Worm (Caenorhabditis elegans): ENCODE results near the gene R02D5.1.
A peak's percentile ranks its signal among the peaks of the same experiment; 100 is the strongest.

R02D5.1 gene

ce11 chrV:14495493-14495892 lies 12.6 kb upstream of the R02D5.1 start:
- TF ChIP-seq ceh-30 (tag; optimal IDR thresholded peaks at IDR 0.05) (no peak), hlh-8 (tag; optimal IDR thresholded peaks at IDR 0.05) (no peak), lim-6 (tag; optimal IDR thresholded peaks at IDR 0.05) (no peak), syd-9 (tag; optimal IDR thresholded peaks at IDR 0.05) (no peak), nfya-1 (tag; optimal IDR thresholded peaks at IDR 0.05) (no peak), fkh-10 (GFP tag; optimal IDR thresholded peaks at IDR 0.05) (no peak), zip-5 (tag; optimal IDR thresholded peaks at IDR 0.05) (no peak), ceh-31 (tag; optimal IDR thresholded peaks at IDR 0.05) (no peak), unc-55 (GFP tag; optimal IDR thresholded peaks at IDR 0.05) (no peak), ceh-34 (tag; optimal IDR thresholded peaks at IDR 0.05) (no peak), hlh-30 (tag; optimal IDR thresholded peaks at IDR 0.05; ENCODE audit: insufficient read depth) (no peak), ceh-14 (tag; optimal IDR thresholded peaks at IDR 0.05) (no peak), elt-4 (tag; optimal IDR thresholded peaks at IDR 0.05) (no peak), nhr-11 (tag; optimal IDR thresholded peaks at IDR 0.05) (no peak), ceh-22 (tag; optimal IDR thresholded peaks at IDR 0.05) (no peak), odd-2 (tag; optimal IDR thresholded peaks at IDR 0.05) (no peak), sox-2 (GFP tag; IDR thresholded peaks at IDR 0.05) (no peak)

ce11 chrV:14496446-14496845 lies 11.6 kb upstream of the R02D5.1 start:
- TF ChIP-seq unc-42 (tag; optimal IDR thresholded peaks at IDR 0.05): peak; percentile 74
- TF ChIP-seq T23F11.4 (GFP tag; optimal IDR thresholded peaks at IDR 0.05): no peak
- peak; percentile 40 for TF ChIP-seq ceh-6 (GFP tag; optimal IDR thresholded peaks at IDR 0.05)
- peak; percentile 20 for TF ChIP-seq ceh-31 (tag; optimal IDR thresholded peaks at IDR 0.05)
- no peak for TF ChIP-seq C38D4.7 (GFP tag; optimal IDR thresholded peaks at IDR 0.05)

- peak; percentile 18 for TF ChIP-seq ceh-34 (tag; optimal IDR thresholded peaks at IDR 0.05)
- peak; percentile 29 for TF ChIP-seq elt-2 (tag; optimal IDR thresholded peaks at IDR 0.05)
- TF ChIP-seq ceh-30 (tag; optimal IDR thresholded peaks at IDR 0.05): no peak
- TF ChIP-seq nfya-1 (tag; optimal IDR thresholded peaks at IDR 0.05): peak; percentile 32
- TF ChIP-seq lin-11 (tag; optimal IDR thresholded peaks at IDR 0.05): no peak
- TF ChIP-seq tbx-2 (tag; optimal IDR thresholded peaks at IDR 0.05): peak; percentile 40
- TF ChIP-seq ceh-31 (tag; optimal IDR thresholded peaks at IDR 0.05): peak; percentile 29
- TF ChIP-seq ceh-24 (tag; optimal IDR thresholded peaks at IDR 0.05): no peak
Measured at ce11 chrV:14498204-14498603, 9.8 kb upstream of the R02D5.1 start.

ce11 chrV:14499074-14499864 lies 8.8 kb upstream of the R02D5.1 start:
- TF ChIP-seq mec-3 (tag; optimal IDR thresholded peaks at IDR 0.05; ENCODE audit: borderline replicate concordance) (no peak), nhr-232 (tag; optimal IDR thresholded peaks at IDR 0.05) (no peak), lin-11 (tag; optimal IDR thresholded peaks at IDR 0.05) (no peak), syd-9 (tag; optimal IDR thresholded peaks at IDR 0.05) (no peak), dve-1 (tag; optimal IDR thresholded peaks at IDR 0.05) (no peak), ceh-31 (tag; optimal IDR thresholded peaks at IDR 0.05) (no peak), pros-1 (tag; optimal IDR thresholded peaks at IDR 0.05) (no peak), ceh-14 (tag; optimal IDR thresholded peaks at IDR 0.05) (no peak), sox-2 (GFP tag; IDR thresholded peaks at IDR 0.05) (no peak), hlh-6 (tag; optimal IDR thresholded peaks at IDR 0.05) (no peak), npax-4 (tag; optimal IDR thresholded peaks at IDR 0.05) (no peak), elt-2 (tag; optimal IDR thresholded peaks at IDR 0.05) (no peak), F13H6.1 (tag; optimal IDR thresholded peaks at IDR 0.05) (no peak), nhr-11 (tag; optimal IDR thresholded peaks at IDR 0.05) (no peak), ceh-24 (tag; optimal IDR thresholded peaks at IDR 0.05) (no peak)

ce11 chrV:14500554-14500953 lies 7.5 kb upstream of the R02D5.1 start:
- TF ChIP-seq hlh-15 (tag; optimal IDR thresholded peaks at IDR 0.05): no peak
- TF ChIP-seq elt-2 (tag; optimal IDR thresholded peaks at IDR 0.05): no peak
- TF ChIP-seq hlh-13 (GFP tag; optimal IDR thresholded peaks at IDR 0.05): no peak
- no peak for TF ChIP-seq elt-4 (tag; optimal IDR thresholded peaks at IDR 0.05)
- TF ChIP-seq ceh-31 (tag; optimal IDR thresholded peaks at IDR 0.05): peak; percentile 15
- no peak for TF ChIP-seq ahr-1 (tag; optimal IDR thresholded peaks at IDR 0.05)
- no peak for TF ChIP-seq pax-1 (tag; optimal IDR thresholded peaks at IDR 0.05)

Data from whole organism, late embryonic.